Worm (Caenorhabditis elegans): ENCODE data around the gene best-19.
A peak's percentile ranks its signal among the peaks of the same experiment; 100 is the strongest.

best-19 gene

DNA sequence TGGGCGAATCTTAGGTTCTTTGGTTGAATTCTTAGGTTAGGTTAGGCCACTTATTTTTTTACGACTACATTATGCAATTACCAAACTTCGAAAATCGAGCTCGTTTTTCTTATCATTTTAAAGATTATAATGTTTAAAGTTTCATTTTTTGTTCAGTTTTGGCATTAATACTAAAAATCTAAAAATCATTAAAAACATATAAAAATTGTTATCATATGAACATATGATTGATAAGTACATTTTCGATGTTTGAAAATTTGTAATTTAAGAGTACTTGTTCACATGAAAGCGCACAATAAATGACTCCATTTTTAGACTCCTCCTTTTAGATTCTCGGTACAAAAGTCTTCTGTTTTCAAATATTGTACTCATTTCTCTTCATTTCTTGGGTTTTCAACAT is 21.7 kb downstream of the best-19 start:
- TF ChIP-seq pha-4 (tag; optimal IDR thresholded peaks at IDR 0.05) (peak; percentile 18), pqm-1 (tag; optimal IDR thresholded peaks at IDR 0.05) (peak; percentile 86), ama-1 (optimal IDR thresholded peaks at IDR 0.05) (no peak), elt-2 (tag; optimal IDR thresholded peaks at IDR 0.05) (peak; percentile 59)

DNA sequence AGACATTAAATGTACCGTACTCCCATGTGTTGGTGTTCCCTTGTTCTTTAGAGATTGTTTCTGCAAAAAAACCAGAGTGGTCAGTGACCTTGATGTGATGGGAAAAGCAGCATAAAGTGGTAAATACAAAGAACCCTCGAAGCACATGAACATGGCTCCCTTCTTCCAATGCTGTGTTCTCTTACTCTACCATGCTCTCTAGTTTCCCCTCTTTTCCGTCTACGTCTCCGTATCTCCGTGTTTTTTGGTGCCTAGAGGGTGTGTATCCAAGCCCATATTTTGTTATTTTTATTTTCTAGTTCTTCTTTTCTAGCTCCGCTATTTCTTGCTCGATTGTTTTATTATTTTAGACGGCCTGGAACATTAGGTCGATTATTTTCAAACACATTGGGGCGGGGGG is 23.1 kb downstream of the best-19 start:
- TF ChIP-seq lin-39 (tag; optimal IDR thresholded peaks at IDR 0.05) (peak; percentile 33), mdl-1 (tag; optimal IDR thresholded peaks at IDR 0.05) (no peak), ceh-16 (tag; optimal IDR thresholded peaks at IDR 0.05) (no peak), nhr-67 (tag; optimal IDR thresholded peaks at IDR 0.05) (no peak), nfya-1 (tag; optimal IDR thresholded peaks at IDR 0.05; ENCODE audit: insufficient read depth) (peak; percentile 44), hmg-11 (tag; optimal IDR thresholded peaks at IDR 0.05) (peak; percentile 42), lin-15B (tag; optimal IDR thresholded peaks at IDR 0.05) (peak; percentile 26), ceh-82 (tag; optimal IDR thresholded peaks at IDR 0.05) (no peak), egl-27 (tag; optimal IDR thresholded peaks at IDR 0.05) (no peak), elt-1 (tag; optimal IDR thresholded peaks at IDR 0.05) (no peak), egl-5 (tag; optimal IDR thresholded peaks at IDR 0.05) (peak; percentile 79), fkh-10 (GFP tag; optimal IDR thresholded peaks at IDR 0.05) (no peak), lsy-12 (tag; optimal IDR thresholded peaks at IDR 0.05) (no peak), nhr-12 (tag; optimal IDR thresholded peaks at IDR 0.05) (no peak), nhr-43 (tag; optimal IDR thresholded peaks at IDR 0.05; ENCODE audit: poor library complexity, severe bottlenecking) (peak; percentile 34), ZK546.5 (tag; optimal IDR thresholded peaks at IDR 0.05) (no peak), daf-12 (tag; optimal IDR thresholded peaks at IDR 0.05) (no peak)

- TF ChIP-seq nhr-67 (tag; optimal IDR thresholded peaks at IDR 0.05) (no peak), lsy-12 (tag; optimal IDR thresholded peaks at IDR 0.05) (no peak), nhr-11 (tag; optimal IDR thresholded peaks at IDR 0.05) (no peak), skn-1 (tag; optimal IDR thresholded peaks at IDR 0.05) (no peak)
Measured at ce11 chrIV:307205-307604, 23.8 kb downstream of the best-19 start, which contains the start of gene swt-1. Gene swt-1 (plus strand): TSS chrIV:307505.

DNA sequence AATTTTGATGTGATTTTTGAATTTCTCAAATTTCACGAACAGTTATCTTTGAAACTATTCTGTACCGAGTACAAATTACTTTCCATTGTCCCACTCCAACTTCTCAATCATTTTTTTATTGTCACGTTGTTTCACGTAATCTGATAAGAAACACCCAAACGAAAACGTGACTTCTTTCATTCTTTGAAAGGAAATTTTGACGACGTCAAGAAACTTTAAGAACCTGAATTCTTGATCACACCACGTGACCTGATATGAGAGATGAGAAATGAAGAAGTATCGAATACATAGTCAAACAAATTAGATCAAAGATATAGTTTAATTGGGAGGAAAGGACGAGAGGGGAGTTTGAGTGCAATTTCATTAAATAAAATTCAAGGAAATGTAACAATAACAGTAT is 26.1 kb downstream of the best-19 start:
- TF ChIP-seq skn-1 (tag; optimal IDR thresholded peaks at IDR 0.05) (no peak), elt-2 (tag; optimal IDR thresholded peaks at IDR 0.05) (no peak), mdl-1 (tag; optimal IDR thresholded peaks at IDR 0.05) (no peak), egl-5 (tag; optimal IDR thresholded peaks at IDR 0.05) (no peak), nhr-25 (tag; optimal IDR thresholded peaks at IDR 0.05) (peak; percentile 14), nhr-77 (tag; optimal IDR thresholded peaks at IDR 0.05) (no peak), nhr-43 (tag; optimal IDR thresholded peaks at IDR 0.05; ENCODE audit: poor library complexity, severe bottlenecking) (peak; percentile 62)

ce11 chrIV:313615-314014 is 30.2 kb downstream of the best-19 start, which contains the start of gene snai-1:
Gene snai-1 (minus strand): TSS chrIV:313715.
- TF ChIP-seq ztf-4 (tag; optimal IDR thresholded peaks at IDR 0.05) (no peak), nhr-23 (tag; optimal IDR thresholded peaks at IDR 0.05) (no peak), R02D3.7 (tag; optimal IDR thresholded peaks at IDR 0.05) (no peak), elt-3 (tag; optimal IDR thresholded peaks at IDR 0.05) (no peak), egl-5 (tag; optimal IDR thresholded peaks at IDR 0.05) (no peak), nhr-43 (tag; optimal IDR thresholded peaks at IDR 0.05; ENCODE audit: poor library complexity, severe bottlenecking) (no peak), nhr-25 (tag; optimal IDR thresholded peaks at IDR 0.05) (no peak), nfya-1 (tag; optimal IDR thresholded peaks at IDR 0.05; ENCODE audit: insufficient read depth) (no peak), lin-15B (tag; optimal IDR thresholded peaks at IDR 0.05) (no peak)

DNA sequence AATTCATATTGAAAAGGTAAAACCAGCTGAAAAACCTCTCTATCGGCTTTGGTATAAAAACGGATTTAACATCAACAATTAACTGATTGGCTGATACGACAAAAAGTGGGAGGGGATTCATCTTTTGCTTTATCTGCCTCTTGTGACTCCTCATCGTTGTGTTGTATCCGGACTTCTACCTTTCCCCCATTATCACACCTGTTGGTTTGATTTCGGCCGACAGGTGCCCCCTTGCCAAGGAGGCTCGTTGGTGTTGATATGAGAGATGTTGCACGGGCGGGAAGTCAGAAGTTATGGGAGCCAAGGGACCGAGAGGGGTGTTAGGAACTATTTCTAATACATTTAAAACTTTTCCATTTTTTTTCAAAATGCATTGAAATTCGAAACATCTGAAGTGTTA is 31.0 kb downstream of the best-19 start:
- TF ChIP-seq lsy-12 (tag; optimal IDR thresholded peaks at IDR 0.05) (no peak), ceh-82 (tag; optimal IDR thresholded peaks at IDR 0.05) (no peak), nfya-1 (tag; optimal IDR thresholded peaks at IDR 0.05; ENCODE audit: insufficient read depth) (peak; percentile 28), nhr-23 (tag; optimal IDR thresholded peaks at IDR 0.05) (no peak)

DNA sequence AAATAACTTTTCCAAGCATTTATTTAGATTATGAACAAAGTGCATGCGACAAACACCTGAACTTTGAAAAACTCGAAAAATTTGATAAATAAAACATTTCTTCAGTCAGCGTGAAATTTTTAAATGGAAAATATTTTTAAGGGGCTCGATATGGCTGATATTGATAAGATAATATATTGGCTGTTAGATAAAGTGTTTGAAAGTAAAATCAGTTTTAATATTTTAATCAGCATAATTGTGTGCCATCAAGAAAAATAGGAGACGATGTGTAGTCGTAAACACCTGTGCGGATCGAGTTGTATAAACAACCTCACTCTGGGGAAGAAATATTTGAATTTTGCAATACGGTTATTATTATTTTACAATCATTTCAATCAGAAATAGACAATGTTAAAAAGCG is 36.2 kb downstream of the best-19 start:
- TF ChIP-seq elt-2 (tag; optimal IDR thresholded peaks at IDR 0.05) = peak; percentile 48
- no peak for TF ChIP-seq zag-1 (tag; optimal IDR thresholded peaks at IDR 0.05)
